Worm (Caenorhabditis elegans) whole organism, L4 larva: ENCODE results near the gene glr-4.

Experiments used
- Y105C5A.15 ChIP-seq: fragments of 200-800 bp; sonication (Bioruptor generic); IDR thresholded peaks from 2 replicates; pipeline ENCODE4 v1.3.6; 2022; ENCODE audit warnings: missing genetic modification characterization, missing compliant biosample characterization
- ZK337.2 ChIP-seq: fragments of 200-800 bp; sonication (Bioruptor generic); IDR thresholded peaks from 2 replicates; pipeline ENCODE4 v1.3.6; 2022; ENCODE audit warnings: missing genetic modification reagents, missing genetic modification characterization, missing compliant biosample characterization
- aha-1 ChIP-seq: fragments of 150-350 bp; peaks from one replicate; lab custom pipeline; 2014; ENCODE audit warnings: missing biosample characterization, missing genetic modification characterization
- ceh-20 ChIP-seq: fragments of 200-800 bp; sonication (Bioruptor generic); IDR thresholded peaks from 2 replicates; pipeline ENCODE4 v1.3.6; 2022; ENCODE audit warnings: missing genetic modification reagents, missing genetic modification characterization, missing compliant biosample characterization
- ceh-32 ChIP-seq: sonication (generic microtip); optimal IDR thresholded peaks from 2 replicates; lab custom pipeline; 2016; ENCODE audit warnings: mild to moderate bottlenecking, missing genetic modification characterization, missing compliant biosample characterization; ENCODE audit not compliant: poor library complexity
- ceh-82 ChIP-seq: sonication (generic microtip); optimal IDR thresholded peaks from 2 replicates; lab custom pipeline; 2017; ENCODE audit warnings: missing biosample characterization, missing genetic modification characterization
- ces-1 ChIP-seq: fragments of 150-350 bp; sonication (generic microtip); optimal IDR thresholded peaks from 4 replicates; lab custom pipeline; 2014; ENCODE audit warnings: missing biosample characterization, missing genetic modification reagents, missing genetic modification characterization
- daf-16 ChIP-seq, 3 experiments: sonication (generic microtip); optimal IDR thresholded peaks; 2 replicates each; lab custom pipeline; 2016 to 2017; ENCODE audit warnings: missing genetic modification characterization in 3 of 3, missing genetic modification reagents in 3 of 3, mild to moderate bottlenecking in 2 of 3, missing compliant biosample characterization in 2 of 3, missing biosample characterization in 1 of 3, moderate library complexity in 1 of 3
- dpl-1 ChIP-seq: fragments of 150-350 bp; optimal IDR thresholded peaks from 2 replicates; lab custom pipeline; 2014; ENCODE audit warnings: missing biosample characterization, missing genetic modification reagents, missing genetic modification characterization
- lim-7 ChIP-seq: fragments of 200-800 bp; sonication (Bioruptor generic); IDR thresholded peaks from 2 replicates; pipeline ENCODE4 v1.3.6; 2022; ENCODE audit warnings: missing genetic modification characterization, missing compliant biosample characterization
- lin-13 ChIP-seq: fragments of 150-350 bp; optimal IDR thresholded peaks from 2 replicates; lab custom pipeline; 2014; ENCODE audit warnings: missing biosample characterization, missing genetic modification reagents, missing genetic modification characterization
- lin-38 ChIP-seq: fragments of 200-800 bp; sonication (Bioruptor generic); IDR thresholded peaks from 2 replicates; pipeline ENCODE4 v1.3.6; 2022; ENCODE audit warnings: missing genetic modification reagents, missing genetic modification characterization, missing compliant biosample characterization
- lsy-2 ChIP-seq, 2 experiments: fragments of 150-350 bp in 1 of 2; sonication (generic microtip) in 1 of 2; optimal IDR thresholded peaks; 2 replicates each; lab custom pipeline; 2014 to 2017; ENCODE audit warnings: missing biosample characterization in 2 of 2, missing genetic modification characterization in 2 of 2
- madf-5 ChIP-seq, 2 experiments: fragments of 200-800 bp; sonication (Bioruptor generic); IDR thresholded peaks; 2 replicates each; pipeline ENCODE4 v1.3.6; 2022; ENCODE audit warnings: missing compliant biosample characterization in 2 of 2, missing genetic modification characterization in 2 of 2
- madf-9 ChIP-seq: fragments of 200-800 bp; sonication (Bioruptor generic); conservative IDR thresholded peaks from 2 replicates; pipeline ENCODE4 v1.3.6; 2022; ENCODE audit warnings: missing genetic modification reagents, missing genetic modification characterization, missing compliant biosample characterization
- mep-1 ChIP-seq: fragments of 150-350 bp; sonication (generic microtip); optimal IDR thresholded peaks from 3 replicates; lab custom pipeline; 2014; ENCODE audit warnings: missing biosample characterization, missing genetic modification characterization
- nhr-10 ChIP-seq: fragments of 150-350 bp; optimal IDR thresholded peaks from 2 replicates; lab custom pipeline; 2014; ENCODE audit warnings: missing biosample characterization, missing genetic modification characterization
- nhr-102 ChIP-seq: sonication (generic microtip); optimal IDR thresholded peaks from 2 replicates; lab custom pipeline; 2016; ENCODE audit warnings: mild to moderate bottlenecking, missing genetic modification characterization, moderate library complexity, missing compliant biosample characterization
- nhr-111 ChIP-seq: fragments of 200-800 bp; sonication (Bioruptor generic); optimal IDR thresholded peaks from 2 replicates; lab custom pipeline; 2018; ENCODE audit warnings: mild to moderate bottlenecking, missing genetic modification characterization, missing compliant biosample characterization
- nhr-25 ChIP-seq: sonication (generic microtip); optimal IDR thresholded peaks from 2 replicates; lab custom pipeline; 2017; ENCODE audit warnings: missing genetic modification characterization, mild to moderate bottlenecking, missing compliant biosample characterization, antibody characterized with exemption, moderate library complexity, borderline replicate concordance; ENCODE audit not compliant: insufficient read depth
- nhr-28 ChIP-seq: fragments of 150-350 bp; optimal IDR thresholded peaks from 2 replicates; lab custom pipeline; 2014; ENCODE audit warnings: missing biosample characterization, missing genetic modification characterization
- nhr-41 ChIP-seq: fragments of 200-800 bp; sonication (Bioruptor generic); IDR thresholded peaks from 2 replicates; pipeline ENCODE4 v1.3.6; 2022; ENCODE audit warnings: missing genetic modification reagents, missing genetic modification characterization, missing compliant biosample characterization
- nhr-48 ChIP-seq: sonication (generic microtip); optimal IDR thresholded peaks from 2 replicates; lab custom pipeline; 2016; ENCODE audit warnings: mild to moderate bottlenecking, missing genetic modification characterization, missing compliant biosample characterization
- nhr-77 ChIP-seq: fragments of 150-350 bp; optimal IDR thresholded peaks from 2 replicates; lab custom pipeline; 2014; ENCODE audit warnings: missing biosample characterization, missing genetic modification characterization
- pqm-1 ChIP-seq: sonication (generic microtip); optimal IDR thresholded peaks from 2 replicates; lab custom pipeline; 2017; ENCODE audit warnings: missing biosample characterization, missing genetic modification characterization
- rbr-2 ChIP-seq: sonication (generic microtip); optimal IDR thresholded peaks from 2 replicates; lab custom pipeline; 2016; ENCODE audit warnings: missing genotype, missing genetic modification characterization, missing compliant biosample characterization
- sdz-12 ChIP-seq: fragments of 200-800 bp; sonication (Bioruptor generic); optimal IDR thresholded peaks from 2 replicates; lab custom pipeline; 2018; ENCODE audit warnings: mild to moderate bottlenecking, missing genetic modification characterization, missing compliant biosample characterization
- tag-97 ChIP-seq: fragments of 200-800 bp; sonication (Bioruptor generic); IDR thresholded peaks from 2 replicates; pipeline ENCODE4 v1.3.6; 2022; ENCODE audit warnings: missing genetic modification characterization, missing compliant biosample characterization
- unc-62 ChIP-seq, 3 experiments: fragments of 150-350 bp in 1 of 3; sonication (generic microtip); optimal IDR thresholded peaks in 2 of 3; peaks in 1 of 3; 1 replicate in 1 of 3; 2 replicates in 2 of 3; lab custom pipeline; 2014 to 2017; ENCODE audit warnings: missing biosample characterization in 3 of 3, missing genetic modification characterization in 3 of 3, missing genetic modification reagents in 3 of 3, missing genotype in 1 of 3

The glr-4 gene

ce11 chrII:7832054-7832453 is 37.9 kb upstream of the glr-4 start, which contains the start of gene T09A5.14:
Gene T09A5.14, plus strand, starts transcription at chrII:7832354.
- TF ChIP-seq tag-97 (GFP tag; lab: Robert Waterston, UW), result no peak

ce11 chrII:7829616-7830015 is 35.5 kb upstream of the glr-4 start:
- peak in 1 of 2 experiments; percentile 92 for TF ChIP-seq unc-62 (GFP tag; optimal IDR thresholded peaks at IDR 0.05 in 1 of 2; lab: Kevin White, UChicago)
- no peak for TF ChIP-seq unc-62 (tag; optimal IDR thresholded peaks at IDR 0.05; lab: Kevin White, UChicago)
- TF ChIP-seq nhr-77 (tag; lab: Kevin White, UChicago), result no peak
- TF ChIP-seq ceh-20, result no peak

- TF ChIP-seq aha-1 (tag; lab: Kevin White, UChicago) (peak; percentile 66), unc-62 (GFP tag; optimal IDR thresholded peaks at IDR 0.05 in 1 of 2; lab: Kevin White, UChicago) (peak in 1 of 2 experiments; percentile 89), unc-62 (tag; optimal IDR thresholded peaks at IDR 0.05; lab: Kevin White, UChicago) (no peak), nhr-41 (no peak)
Observed at ce11 chrII:7827883-7828282, 33.8 kb upstream of the glr-4 start.

- no peak for TF ChIP-seq madf-9 (GFP tag; lab: Robert Waterston, UW)
- peak; percentile 4 for TF ChIP-seq aha-1 (tag; lab: Kevin White, UChicago)
Observed at ce11 chrII:7825107-7825506, 31.0 kb upstream of the glr-4 start, which contains the start of gene srw-62. Gene srw-62, plus strand, starts transcription at chrII:7825407.

ce11 chrII:7822454-7822853 is 28.3 kb upstream of the glr-4 start, which contains the start of gene irld-47:
Gene irld-47, minus strand, starts transcription at chrII:7822554.
- no peak for TF ChIP-seq rbr-2 (tag; lab: Kevin White, UChicago)
- no peak for TF ChIP-seq ZK337.2 (GFP tag; lab: Robert Waterston, UW)
- no peak for TF ChIP-seq nhr-111

ce11 chrII:7819359-7819758 is 25.2 kb upstream of the glr-4 start:
- TF ChIP-seq sdz-12 (GFP tag; lab: Kevin White, UChicago) (no peak), unc-62 (GFP tag; optimal IDR thresholded peaks at IDR 0.05 in 1 of 2; lab: Kevin White, UChicago) (peak in 1 of 2 experiments; percentile 75), unc-62 (tag; optimal IDR thresholded peaks at IDR 0.05; lab: Kevin White, UChicago) (no peak)
- TF ChIP-seq, all 104 proteins: peak for 1

ce11 chrII:7817580-7817979 is 23.5 kb upstream of the glr-4 start:
- no peak for TF ChIP-seq ces-1 (GFP tag; lab: Kevin White, UChicago)
- TF ChIP-seq nhr-25 (tag; lab: Kevin White, UChicago), result no peak
- no peak for TF ChIP-seq nhr-77 (tag; lab: Kevin White, UChicago)
- TF ChIP-seq mep-1, result no peak
- no peak for TF ChIP-seq lim-7 (GFP tag; lab: Robert Waterston, UW)
- TF ChIP-seq, all 104 proteins: peak for 0

ce11 chrII:7816163-7816776 is 22.1 kb upstream of the glr-4 start, which contains the start of gene cki-2:
Gene cki-2, plus strand, starts transcription at chrII:7816499.
- TF ChIP-seq daf-16 (GFP tag; optimal IDR thresholded peaks at IDR 0.05; lab: Kevin White, UChicago) (no peak), daf-16 (tag; optimal IDR thresholded peaks at IDR 0.05; lab: Kevin White, UChicago) (peak; percentile 26), lin-38 (GFP tag; lab: Robert Waterston, UW) (peak; percentile 60), lsy-2 (tag; optimal IDR thresholded peaks at IDR 0.05; lab: Kevin White, UChicago) (peak in 1 of 2 experiments; percentile 7), ceh-32 (tag; lab: Kevin White, UChicago) (no peak), unc-62 (GFP tag; optimal IDR thresholded peaks at IDR 0.05 in 1 of 2; lab: Kevin White, UChicago) (peak in 1 of 2 experiments; percentile 22), unc-62 (tag; optimal IDR thresholded peaks at IDR 0.05; lab: Kevin White, UChicago) (no peak), madf-9 (GFP tag; lab: Robert Waterston, UW) (no peak), nhr-28 (peak; percentile 4), pqm-1 (tag; lab: Kevin White, UChicago) (peak; percentile 38), nhr-102 (tag; lab: Kevin White, UChicago) (no peak), Y105C5A.15 (GFP tag; lab: Robert Waterston, UW) (no peak), lin-13 (GFP tag; lab: Kevin White, UChicago) (no peak), nhr-48 (tag; lab: Kevin White, UChicago) (no peak), nhr-10 (tag; lab: Kevin White, UChicago) (no peak), dpl-1 (GFP tag; lab: Kevin White, UChicago) (peak; percentile 25), madf-5 (GFP tag; IDR thresholded peaks at IDR 0.05; lab: Robert Waterston, UW) (no peak), ceh-82 (tag; lab: Kevin White, UChicago) (no peak)
